Worm (Caenorhabditis elegans) whole organism, young adult: Measurements from ENCODE around the gene F46C5.6.

Experiments
- B0261.1 ChIP-seq: sonication (generic microtip); optimal IDR thresholded peaks from 2 replicates; lab custom pipeline; 2016; ENCODE audit warnings: mild to moderate bottlenecking, missing genetic modification characterization, moderate library complexity, missing compliant biosample characterization
- F33H1.4 ChIP-seq: fragments of 200-800 bp; sonication (Bioruptor generic); IDR thresholded peaks from 2 replicates; pipeline ENCODE4 v1.3.6; 2022; ENCODE audit warnings: missing genetic modification reagents, missing genetic modification characterization, missing compliant biosample characterization
- F49E8.2 ChIP-seq: sonication (generic microtip); optimal IDR thresholded peaks from 3 replicates; lab custom pipeline; 2017; ENCODE audit warnings: missing genetic modification characterization, mild to moderate bottlenecking, missing compliant biosample characterization, antibody characterized with exemption, moderate library complexity; ENCODE audit not compliant: insufficient read depth
- F55B11.4 ChIP-seq: sonication (generic microtip); optimal IDR thresholded peaks from 2 replicates; lab custom pipeline; 2016; ENCODE audit warnings: missing compliant biosample characterization, missing genetic modification characterization, borderline replicate concordance; ENCODE audit not compliant: insufficient read depth
- K12H6.12 ChIP-seq: fragments of 200-800 bp; sonication (Bioruptor generic); optimal IDR thresholded peaks from 2 replicates; lab custom pipeline; 2018; ENCODE audit warnings: mild to moderate bottlenecking, missing genetic modification characterization, missing compliant biosample characterization
- T07F8.4 ChIP-seq: sonication (generic microtip); optimal IDR thresholded peaks from 2 replicates; lab custom pipeline; 2016; ENCODE audit warnings: mild to moderate bottlenecking, missing genetic modification characterization, moderate library complexity, missing compliant biosample characterization
- Y53G8AR.9 ChIP-seq: fragments of 200-800 bp; sonication (Bioruptor generic); conservative IDR thresholded peaks from 2 replicates; pipeline ENCODE4 v1.3.6; 2022; ENCODE audit warnings: missing genetic modification reagents, missing genetic modification characterization, missing compliant biosample characterization
- Y79H2A.3 ChIP-seq: fragments of 200-800 bp; sonication (Bioruptor generic); conservative IDR thresholded peaks from 2 replicates; pipeline ENCODE4 v1.3.6; 2022; ENCODE audit warnings: missing genetic modification reagents, missing genetic modification characterization, missing compliant biosample characterization
- Y95B8A.8 ChIP-seq: fragments of 200-800 bp; sonication (Bioruptor generic); IDR thresholded peaks from 2 replicates; pipeline ENCODE4 v1.3.6; 2022; ENCODE audit warnings: missing genetic modification reagents, missing genetic modification characterization, missing compliant biosample characterization
- aptf-2 ChIP-seq: fragments of 200-800 bp; sonication (Bioruptor generic); conservative IDR thresholded peaks from 2 replicates; pipeline ENCODE4 v1.3.6; 2022; ENCODE audit warnings: missing genetic modification reagents, missing genetic modification characterization, missing compliant biosample characterization
- athp-1 ChIP-seq: sonication (generic microtip); optimal IDR thresholded peaks from 2 replicates; lab custom pipeline; 2017; ENCODE audit warnings: mild to moderate bottlenecking, missing genetic modification characterization, missing compliant biosample characterization
- ceh-40 ChIP-seq: fragments of 200-800 bp; sonication (Bioruptor generic); IDR thresholded peaks from 2 replicates; pipeline ENCODE4 v1.3.6; 2022; ENCODE audit warnings: missing genetic modification characterization, missing compliant biosample characterization
- ceh-58 ChIP-seq: fragments of 200-800 bp; sonication (Bioruptor generic); IDR thresholded peaks from 2 replicates; pipeline ENCODE4 v1.3.6; 2022; ENCODE audit warnings: missing genetic modification characterization, missing compliant biosample characterization
- ceh-79 ChIP-seq: sonication (generic microtip); optimal IDR thresholded peaks from 2 replicates; lab custom pipeline; 2017; ENCODE audit warnings: mild to moderate bottlenecking, missing genetic modification characterization, missing compliant biosample characterization
- ceh-91 ChIP-seq: fragments of 200-800 bp; sonication (Bioruptor generic); IDR thresholded peaks from 2 replicates; pipeline ENCODE4 v1.3.6; 2022; ENCODE audit warnings: missing genetic modification reagents, missing genetic modification characterization, missing compliant biosample characterization
- die-1 ChIP-seq: sonication (generic microtip); optimal IDR thresholded peaks from 2 replicates; lab custom pipeline; 2016; ENCODE audit warnings: missing genotype, mild to moderate bottlenecking, missing genetic modification characterization, missing compliant biosample characterization
- dox-1 ChIP-seq: fragments of 200-800 bp; sonication (Bioruptor generic); IDR thresholded peaks from 2 replicates; pipeline ENCODE4 v1.3.6; 2022; ENCODE audit warnings: missing genetic modification reagents, missing genetic modification characterization, missing compliant biosample characterization
- hlh-12 ChIP-seq: sonication (generic microtip); optimal IDR thresholded peaks from 2 replicates; lab custom pipeline; 2016; ENCODE audit warnings: missing genetic modification characterization, missing compliant biosample characterization
- hlh-26 ChIP-seq: fragments of 200-800 bp; sonication (Bioruptor generic); conservative IDR thresholded peaks from 2 replicates; pipeline ENCODE4 v1.3.6; 2022; ENCODE audit warnings: missing genetic modification reagents, missing genetic modification characterization, missing compliant biosample characterization
- hmg-20 ChIP-seq: fragments of 200-800 bp; sonication (Bioruptor generic); IDR thresholded peaks from 2 replicates; pipeline ENCODE4 v1.3.6; 2022; ENCODE audit warnings: missing genetic modification reagents, missing genetic modification characterization, missing compliant biosample characterization
- let-526 ChIP-seq: fragments of 200-800 bp; sonication (Bioruptor generic); IDR thresholded peaks from 2 replicates; pipeline ENCODE4 v1.3.6; 2022; ENCODE audit warnings: missing genetic modification reagents, missing genetic modification characterization, missing compliant biosample characterization
- let-607 ChIP-seq, 2 experiments: fragments of 200-800 bp in 1 of 2; sonication (Bioruptor generic) in 1 of 2; sonication (generic microtip) in 1 of 2; optimal IDR thresholded peaks; 2 replicates each; lab custom pipeline; 2016 to 2018; ENCODE audit warnings: mild to moderate bottlenecking in 2 of 2, missing compliant biosample characterization in 2 of 2, missing genetic modification characterization in 2 of 2, moderate library complexity in 2 of 2, missing genotype in 1 of 2
- lin-40 ChIP-seq: sonication (generic microtip); optimal IDR thresholded peaks from 2 replicates; lab custom pipeline; 2016; ENCODE audit warnings: missing genetic modification characterization, mild to moderate bottlenecking, missing compliant biosample characterization, missing genotype, missing genetic modification reagents
- lsl-1 ChIP-seq: fragments of 200-800 bp; sonication (Bioruptor generic); optimal IDR thresholded peaks from 2 replicates; lab custom pipeline; 2018; ENCODE audit warnings: mild to moderate bottlenecking, missing genetic modification characterization, moderate library complexity, missing compliant biosample characterization
- nfya-2 ChIP-seq: fragments of 200-800 bp; sonication (Bioruptor generic); IDR thresholded peaks from 2 replicates; pipeline ENCODE4 v1.3.6; 2022; ENCODE audit warnings: missing genetic modification reagents, missing genetic modification characterization, missing compliant biosample characterization
- nfyb-1 ChIP-seq: fragments of 200-800 bp; sonication (Bioruptor generic); IDR thresholded peaks from 2 replicates; pipeline ENCODE4 v1.3.6; 2022; ENCODE audit warnings: missing genetic modification reagents, missing genetic modification characterization, missing compliant biosample characterization
- repo-1 ChIP-seq: sonication (generic microtip); optimal IDR thresholded peaks from 2 replicates; lab custom pipeline; 2017; ENCODE audit warnings: mild to moderate bottlenecking, missing genetic modification characterization, missing compliant biosample characterization
- somi-1 ChIP-seq: fragments of 200-800 bp; sonication (Bioruptor generic); optimal IDR thresholded peaks from 2 replicates; lab custom pipeline; 2018; ENCODE audit warnings: mild to moderate bottlenecking, missing genetic modification characterization, missing compliant biosample characterization
- sptf-2 ChIP-seq: fragments of 200-800 bp; sonication (Bioruptor generic); optimal IDR thresholded peaks from 2 replicates; lab custom pipeline; 2018; ENCODE audit warnings: mild to moderate bottlenecking, missing genetic modification characterization, missing compliant biosample characterization
- tbp1 ChIP-seq: fragments of 200-800 bp; sonication (Bioruptor generic); optimal IDR thresholded peaks from 2 replicates; lab custom pipeline; 2018; ENCODE audit warnings: mild to moderate bottlenecking, missing genetic modification characterization, missing compliant biosample characterization
- tlf-1 ChIP-seq: fragments of 200-800 bp; sonication (Bioruptor generic); optimal IDR thresholded peaks from 2 replicates; lab custom pipeline; 2018; ENCODE audit warnings: mild to moderate bottlenecking, missing genetic modification characterization, missing compliant biosample characterization
- unc-130 ChIP-seq: sonication (generic microtip); optimal IDR thresholded peaks from 2 replicates; lab custom pipeline; 2016; ENCODE audit warnings: missing genetic modification reagents, missing genetic modification characterization, missing compliant biosample characterization
- xnd-1 ChIP-seq: sonication (generic microtip); optimal IDR thresholded peaks from 2 replicates; lab custom pipeline; 2016; ENCODE audit warnings: missing genotype, missing genetic modification reagents, missing genetic modification characterization, missing compliant biosample characterization
- zfh-2 ChIP-seq: fragments of 200-800 bp; sonication (Bioruptor generic); conservative IDR thresholded peaks from 2 replicates; pipeline ENCODE4 v1.3.6; 2022; ENCODE audit warnings: missing genetic modification reagents, missing genetic modification characterization, missing compliant biosample characterization
- ztf-25 ChIP-seq: fragments of 200-800 bp; sonication (Bioruptor generic); IDR thresholded peaks from 2 replicates; pipeline ENCODE4 v1.3.6; 2022; ENCODE audit warnings: missing genetic modification reagents, missing genetic modification characterization, missing compliant biosample characterization
- ztf-26 ChIP-seq: sonication (generic microtip); optimal IDR thresholded peaks from 2 replicates; lab custom pipeline; 2017; ENCODE audit warnings: missing genetic modification characterization, missing compliant biosample characterization
- ztf-3 ChIP-seq: fragments of 200-800 bp; sonication (Bioruptor generic); optimal IDR thresholded peaks from 2 replicates; lab custom pipeline; 2018; ENCODE audit warnings: mild to moderate bottlenecking, missing genetic modification characterization, missing compliant biosample characterization
- ztf-6 ChIP-seq: fragments of 200-800 bp; sonication (Bioruptor generic); IDR thresholded peaks from 2 replicates; pipeline ENCODE4 v1.3.6; 2022; ENCODE audit warnings: missing genetic modification reagents, missing genetic modification characterization, missing compliant biosample characterization

F46C5.6 gene

ce11 chrII:8853960-8854359 is 9.6 kb upstream of the F46C5.6 start:
- TF ChIP-seq lin-40 (tag; lab: Kevin White, UChicago) (no peak), F49E8.2 (tag; lab: Kevin White, UChicago) (no peak), zfh-2 (GFP tag; lab: Robert Waterston, UW) (no peak), ceh-58 (GFP tag; lab: Robert Waterston, UW) (no peak), F55B11.4 (tag; lab: Kevin White, UChicago) (no peak), ceh-91 (no peak), T07F8.4 (tag; lab: Kevin White, UChicago) (no peak), ztf-3 (GFP tag; lab: Kevin White, UChicago) (no peak), hlh-12 (tag; lab: Kevin White, UChicago) (no peak), F33H1.4 (GFP tag; lab: Robert Waterston, UW) (no peak), lsl-1 (GFP tag; lab: Kevin White, UChicago) (no peak), nfya-2 (GFP tag; lab: Robert Waterston, UW) (no peak), somi-1 (GFP tag; lab: Kevin White, UChicago) (no peak), K12H6.12 (tag; lab: Kevin White, UChicago) (no peak), dox-1 (GFP tag; lab: Robert Waterston, UW) (no peak), hmg-20 (no peak)

ce11 chrII:8853238-8853637 is 8.9 kb upstream of the F46C5.6 start:
- TF ChIP-seq repo-1 (tag; lab: Kevin White, UChicago), result no peak

- no peak for TF ChIP-seq let-607 (tag; optimal IDR thresholded peaks at IDR 0.05; lab: Kevin White, UChicago)
- TF ChIP-seq, all 124 proteins: peak for 0
Observed at ce11 chrII:8851996-8852587, 7.8 kb upstream of the F46C5.6 start, which contains the start of gene oac-46. Gene oac-46, minus strand, starts transcription at chrII:8852096.

DNA sequence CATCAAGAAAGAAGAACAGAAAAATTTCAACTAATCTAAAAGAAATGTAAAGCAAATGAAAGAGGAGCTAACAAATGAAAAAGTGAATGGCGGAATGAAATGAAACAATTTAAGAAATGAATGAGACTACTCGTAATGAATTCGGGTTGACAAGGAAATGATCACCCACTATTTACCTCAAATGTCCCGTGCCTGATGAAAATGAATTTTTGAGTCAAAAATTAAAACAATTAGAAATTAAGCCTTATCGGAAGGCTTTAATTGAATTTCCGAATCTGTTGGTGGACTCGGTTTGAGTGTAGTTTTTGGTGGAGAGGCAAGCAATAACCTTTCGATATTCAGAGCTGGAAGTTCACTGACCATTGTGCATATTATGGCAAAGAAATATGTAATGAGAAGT is 4.7 kb upstream of the F46C5.6 start:
- TF ChIP-seq ztf-25 (GFP tag; lab: Robert Waterston, UW) (no peak), athp-1 (tag; lab: Kevin White, UChicago) (no peak), tlf-1 (GFP tag; lab: Kevin White, UChicago) (no peak), xnd-1 (tag; lab: Kevin White, UChicago) (no peak), unc-130 (GFP tag; lab: Kevin White, UChicago) (no peak), sptf-2 (GFP tag; lab: Kevin White, UChicago) (no peak), ceh-79 (tag; lab: Kevin White, UChicago) (no peak)
- TF ChIP-seq, all 124 proteins: peak for 0

DNA sequence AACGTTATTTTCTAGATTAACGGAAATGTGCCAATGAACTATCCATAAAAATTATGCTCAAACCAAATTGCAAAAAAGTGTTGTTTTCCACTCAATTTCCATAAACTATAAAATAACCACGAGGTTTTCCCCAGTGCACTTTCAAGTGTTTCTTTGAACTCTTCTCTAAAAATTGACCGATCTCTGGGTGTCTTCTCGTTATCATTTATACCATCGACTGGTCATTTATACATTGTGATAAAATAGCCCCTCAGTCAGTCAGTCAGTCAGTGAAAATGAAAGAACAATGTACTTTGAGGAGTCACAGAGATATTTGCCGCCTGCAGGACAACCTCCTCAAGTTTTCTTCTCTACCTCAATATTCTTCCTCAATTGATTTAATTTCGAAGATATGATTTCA is 1.6 kb upstream of the F46C5.6 start:
- TF ChIP-seq let-526 (GFP tag; lab: Robert Waterston, UW) (no peak), tbp1 (no peak), ztf-6 (GFP tag; lab: Robert Waterston, UW) (no peak), nfyb-1 (no peak), K12H6.12 (tag; lab: Kevin White, UChicago) (no peak), die-1 (tag; lab: Kevin White, UChicago) (no peak), unc-130 (GFP tag; lab: Kevin White, UChicago) (no peak), ztf-26 (tag; lab: Kevin White, UChicago) (no peak), Y53G8AR.9 (GFP tag; lab: Robert Waterston, UW) (no peak), ceh-40 (no peak), hlh-26 (GFP tag; lab: Robert Waterston, UW) (no peak), B0261.1 (no peak), aptf-2 (GFP tag; lab: Robert Waterston, UW) (no peak), Y95B8A.8 (GFP tag; lab: Robert Waterston, UW) (no peak), Y79H2A.3 (GFP tag; lab: Robert Waterston, UW) (no peak)
- TF ChIP-seq, all 124 proteins: peak for 0
